Fruit fly (Drosophila melanogaster) whole organism, embryonic: ENCODE measurements around the gene Prim2.

Experiments used
- Adf1 ChIP-seq: fragments of 200-800 bp; sonication (Bioruptor generic); IDR thresholded peaks from 2 replicates; pipeline ENCODE4 v1.3.6; 2022; ENCODE audit warnings: missing biosample characterization, missing genetic modification characterization
- B-H2 ChIP-seq: fragments of 200-800 bp; sonication (Bioruptor generic); optimal IDR thresholded peaks from 2 replicates; lab custom pipeline; 2018; ENCODE audit warnings: missing biosample characterization, mild to moderate bottlenecking, missing genetic modification characterization
- CG10147 ChIP-seq: fragments of 200-800 bp; sonication (Bioruptor generic); optimal IDR thresholded peaks from 2 replicates; lab custom pipeline; 2019; ENCODE audit warnings: missing biosample characterization, mild to moderate bottlenecking, missing genetic modification characterization, moderate library complexity
- CG10979 ChIP-seq: fragments of 200-800 bp; sonication (Bioruptor generic); optimal IDR thresholded peaks from 2 replicates; lab custom pipeline; 2018; ENCODE audit warnings: missing biosample characterization, mild to moderate bottlenecking, missing genetic modification characterization, moderate library complexity
- CG11398 ChIP-seq: fragments of 200-800 bp; sonication (Bioruptor generic); optimal IDR thresholded peaks from 2 replicates; lab custom pipeline; 2016; ENCODE audit warnings: missing biosample characterization, missing genetic modification characterization
- CG12219 ChIP-seq: fragments of 200-800 bp; sonication (Bioruptor generic); optimal IDR thresholded peaks from 3 replicates; lab custom pipeline; 2018; ENCODE audit warnings: missing biosample characterization, mild to moderate bottlenecking, missing genetic modification characterization
- CG1233 ChIP-seq: fragments of 200-800 bp; sonication (Bioruptor generic); optimal IDR thresholded peaks from 4 replicates; lab custom pipeline; 2018; ENCODE audit warnings: missing biosample characterization, mild to moderate bottlenecking, missing genetic modification characterization
- CG13123 ChIP-seq: fragments of 200-800 bp; sonication (Bioruptor generic); optimal IDR thresholded peaks from 2 replicates; lab custom pipeline; 2016; ENCODE audit warnings: missing biosample characterization, missing genetic modification characterization
- CG15601 ChIP-seq: fragments of 200-800 bp; sonication (Bioruptor generic); optimal IDR thresholded peaks from 3 replicates; lab custom pipeline; 2019; ENCODE audit warnings: missing biosample characterization, mild to moderate bottlenecking, missing genetic modification characterization, moderate library complexity
- CG16863 ChIP-seq: fragments of 200-800 bp; sonication (Bioruptor generic); optimal IDR thresholded peaks from 3 replicates; lab custom pipeline; 2016; ENCODE audit warnings: missing biosample characterization, missing genetic modification characterization
- CG2712 ChIP-seq: fragments of 200-800 bp; optimal IDR thresholded peaks from 3 replicates; lab custom pipeline; 2019; ENCODE audit warnings: missing biosample characterization, mild to moderate bottlenecking, missing genetic modification characterization, moderate library complexity
- CG3281 ChIP-seq: fragments of 200-800 bp; sonication (Bioruptor generic); optimal IDR thresholded peaks from 3 replicates; lab custom pipeline; 2017; ENCODE audit warnings: missing biosample characterization, mild to moderate bottlenecking, missing genetic modification characterization
- CG34224 ChIP-seq: fragments of 200-800 bp; sonication (Bioruptor generic); IDR thresholded peaks from 3 replicates; pipeline ENCODE4 v1.3.6; 2022; ENCODE audit warnings: missing biosample characterization, missing genetic modification characterization; ENCODE audit not compliant: partially characterized antibody
- CG3838 ChIP-seq: fragments of 200-800 bp; sonication (Bioruptor generic); optimal IDR thresholded peaks from 3 replicates; lab custom pipeline; 2016; ENCODE audit warnings: missing biosample characterization, missing genetic modification characterization
- CG4424 ChIP-seq: fragments of 200-800 bp; sonication (Bioruptor generic); optimal IDR thresholded peaks from 3 replicates; lab custom pipeline; 2016; ENCODE audit warnings: missing biosample characterization, missing genetic modification characterization
- CG4617 ChIP-seq: fragments of 200-800 bp; sonication (Bioruptor generic); optimal IDR thresholded peaks from 3 replicates; lab custom pipeline; 2016; ENCODE audit warnings: missing biosample characterization, missing genetic modification characterization, borderline replicate concordance
- CG6854 ChIP-seq: fragments of 200-800 bp; sonication (Bioruptor generic); optimal IDR thresholded peaks from 3 replicates; lab custom pipeline; 2017; ENCODE audit warnings: missing biosample characterization, mild to moderate bottlenecking, missing genetic modification characterization
- Camta ChIP-seq: fragments of 200-800 bp; sonication (Bioruptor generic); optimal IDR thresholded peaks from 2 replicates; lab custom pipeline; 2016; ENCODE audit warnings: missing biosample characterization, missing genetic modification characterization
- CkIIα-i1 ChIP-seq: fragments of 200-800 bp; sonication (Bioruptor generic); IDR thresholded peaks from 2 replicates; pipeline ENCODE4 v1.3.6; 2022; ENCODE audit warnings: missing biosample characterization, missing genetic modification characterization
- CrebB ChIP-seq: fragments of 200-800 bp; sonication (Bioruptor generic); optimal IDR thresholded peaks from 3 replicates; lab custom pipeline; 2018; ENCODE audit warnings: missing biosample characterization, mild to moderate bottlenecking, missing genetic modification characterization
- Dek ChIP-seq: fragments of 200-800 bp; sonication (Bioruptor generic); optimal IDR thresholded peaks from 3 replicates; lab custom pipeline; 2019; ENCODE audit warnings: missing biosample characterization, mild to moderate bottlenecking, missing genetic modification characterization, moderate library complexity
- E2f2 ChIP-seq: fragments of 200-800 bp; sonication (Bioruptor generic); IDR thresholded peaks from 2 replicates; pipeline ENCODE4 v1.3.6; 2022; ENCODE audit warnings: missing biosample characterization, missing genetic modification characterization
- Hand ChIP-seq: fragments of 200-800 bp; sonication (Bioruptor generic); optimal IDR thresholded peaks from 2 replicates; lab custom pipeline; 2017; ENCODE audit warnings: mild to moderate bottlenecking, missing biosample characterization, missing genetic modification reagents, missing genetic modification characterization
- Hmx ChIP-seq: fragments of 200-800 bp; sonication (Bioruptor generic); optimal IDR thresholded peaks from 2 replicates; lab custom pipeline; 2016; ENCODE audit warnings: missing biosample characterization, missing genetic modification characterization
- Mes4 ChIP-seq: fragments of 200-800 bp; sonication (Bioruptor generic); optimal IDR thresholded peaks from 2 replicates; lab custom pipeline; 2016; ENCODE audit warnings: missing biosample characterization, missing genetic modification characterization
- NC2β ChIP-seq: fragments of 200-800 bp; sonication (Bioruptor generic); optimal IDR thresholded peaks from 2 replicates; lab custom pipeline; 2016; ENCODE audit warnings: missing biosample characterization, missing genetic modification characterization
- NK7.1 ChIP-seq: fragments of 200-800 bp; sonication (Bioruptor generic); optimal IDR thresholded peaks from 3 replicates; lab custom pipeline; 2016; ENCODE audit warnings: missing biosample characterization, missing genetic modification characterization
- Nf-YC ChIP-seq: fragments of 200-800 bp; optimal IDR thresholded peaks from 3 replicates; lab custom pipeline; 2019; ENCODE audit warnings: missing biosample characterization, mild to moderate bottlenecking, missing genetic modification characterization, moderate library complexity
- Sox100B ChIP-seq: fragments of 200-800 bp; sonication (Bioruptor generic); optimal IDR thresholded peaks from 3 replicates; lab custom pipeline; 2018; ENCODE audit warnings: missing biosample characterization, mild to moderate bottlenecking, missing genetic modification characterization
- Trl ChIP-seq, 3 experiments: fragments of >200 bp in 2 of 3; fragments of 200-800 bp in 1 of 3; sonication (Bioruptor generic) in 1 of 3; optimal IDR thresholded peaks; 2 replicates in 1 of 3; 3 replicates in 2 of 3; lab custom pipeline; 2016 to 2017; ENCODE audit warnings: missing biosample characterization in 1 of 3, missing genetic modification characterization in 1 of 3
- al ChIP-seq: fragments of 200-800 bp; sonication (Bioruptor generic); IDR thresholded peaks from 2 replicates; pipeline ENCODE4 v1.3.6; 2022; ENCODE audit warnings: missing biosample characterization, missing genetic modification characterization
- aop ChIP-seq: fragments of 200-800 bp; sonication (Bioruptor generic); IDR thresholded peaks from 2 replicates; pipeline ENCODE4 v1.3.6; 2022; ENCODE audit warnings: missing biosample characterization, missing genetic modification characterization
- chm ChIP-seq: fragments of 200-800 bp; sonication (Bioruptor generic); IDR thresholded peaks from 2 replicates; pipeline ENCODE4 v1.3.6; 2022; ENCODE audit warnings: missing biosample characterization, missing genetic modification characterization
- dm ChIP-seq: fragments of 200-800 bp; sonication (Bioruptor generic); optimal IDR thresholded peaks from 3 replicates; lab custom pipeline; 2016; ENCODE audit warnings: missing biosample characterization, missing genetic modification characterization
- fd3F ChIP-seq: fragments of 200-800 bp; sonication (Bioruptor generic); optimal IDR thresholded peaks from 2 replicates; lab custom pipeline; 2018; ENCODE audit warnings: missing biosample characterization, mild to moderate bottlenecking, missing genetic modification characterization, moderate library complexity
- gcm ChIP-seq: fragments of 200-800 bp; sonication (Bioruptor generic); optimal IDR thresholded peaks from 2 replicates; lab custom pipeline; 2019; ENCODE audit warnings: missing biosample characterization, mild to moderate bottlenecking, missing genetic modification characterization, moderate library complexity
- gsb ChIP-seq: fragments of 200-800 bp; sonication (Bioruptor generic); IDR thresholded peaks from 2 replicates; pipeline ENCODE4 v1.3.6; 2022; ENCODE audit warnings: missing biosample characterization, missing genetic modification characterization
- ham ChIP-seq: fragments of 200-800 bp; sonication (Bioruptor generic); IDR thresholded peaks from 2 replicates; pipeline ENCODE4 v1.3.6; 2022; ENCODE audit warnings: missing biosample characterization, missing genetic modification characterization
- kah ChIP-seq: fragments of 200-800 bp; sonication (Bioruptor generic); optimal IDR thresholded peaks from 2 replicates; lab custom pipeline; 2018; ENCODE audit warnings: missing biosample characterization, mild to moderate bottlenecking, missing genetic modification characterization
- mam ChIP-seq: fragments of 200-800 bp; sonication (Bioruptor generic); optimal IDR thresholded peaks from 3 replicates; lab custom pipeline; 2016; ENCODE audit warnings: missing biosample characterization, missing genetic modification characterization
- repo ChIP-seq: fragments of 200-800 bp; sonication (Bioruptor generic); optimal IDR thresholded peaks from 2 replicates; lab custom pipeline; 2016; ENCODE audit warnings: missing biosample characterization, missing genetic modification characterization
- tup ChIP-seq: fragments of 200-800 bp; sonication (Bioruptor generic); optimal IDR thresholded peaks from 2 replicates; lab custom pipeline; 2016; ENCODE audit warnings: missing biosample characterization, mild to moderate bottlenecking, missing genetic modification characterization, moderate library complexity
- unc-4 ChIP-seq: fragments of 200-800 bp; sonication (Bioruptor generic); IDR thresholded peaks from 2 replicates; pipeline ENCODE4 v1.3.6; 2022; ENCODE audit warnings: missing biosample characterization, missing genetic modification characterization; ENCODE audit not compliant: partially characterized antibody
- wek ChIP-seq: fragments of 200-800 bp; sonication (Bioruptor generic); optimal IDR thresholded peaks from 3 replicates; lab custom pipeline; 2018; ENCODE audit warnings: missing biosample characterization, mild to moderate bottlenecking, missing genetic modification characterization, moderate library complexity
- zen2 ChIP-seq: fragments of 200-800 bp; sonication (Bioruptor generic); IDR thresholded peaks from 3 replicates; pipeline ENCODE4 v1.3.6; 2022; ENCODE audit warnings: missing biosample characterization, missing genetic modification characterization; ENCODE audit not compliant: partially characterized antibody

The Prim2 gene

dm6 chr3L:20347762-20348580, 13.4 kb downstream of the Prim2 start, which contains the start of the genes Rbbp5 and eRF1 (continued):
- no peak for TF ChIP-seq tup (GFP tag; lab: Kevin White, UChicago)
- TF ChIP-seq NK7.1 (GFP tag; lab: Kevin White, UChicago): no peak
- no peak for TF ChIP-seq CG6854 (GFP tag; lab: Kevin White, UChicago)
- peak; percentile 11 for TF ChIP-seq Hmx (GFP tag; lab: Kevin White, UChicago)
- peak; percentile 82 for TF ChIP-seq al (GFP tag; lab: Robert Waterston, UW)
- TF ChIP-seq chm: peak; percentile 61
- peak; percentile 85 for TF ChIP-seq CG2712 (tag; lab: Kevin White, UChicago)
- peak; percentile 57 for TF ChIP-seq fd3F
- TF ChIP-seq CG34224: peak; percentile 85
- peak; percentile 24; the same call in 1 of the 2 replicates for TF ChIP-seq E2f2 (GFP tag; lab: Robert Waterston, UW)
- no peak for TF ChIP-seq Adf1 (GFP tag; lab: Robert Waterston, UW)
- no peak for TF ChIP-seq Trl (optimal IDR thresholded peaks at IDR 0.05; lab: Kevin White, UChicago)
- peak; percentile 57 for TF ChIP-seq Trl (GFP tag; optimal IDR thresholded peaks at IDR 0.05; lab: Kevin White, UChicago)
- TF ChIP-seq CG15601 (tag; lab: Kevin White, UChicago): peak; percentile 59
- TF ChIP-seq wek (GFP tag; lab: Kevin White, UChicago): no peak
- no peak; the same call in 1 of the 2 replicates for TF ChIP-seq gsb (GFP tag; lab: Robert Waterston, UW)
- TF ChIP-seq aop: no peak
- peak; percentile 75 for TF ChIP-seq Nf-YC (tag; lab: Kevin White, UChicago)
- no peak for TF ChIP-seq Sox100B
- TF ChIP-seq CG4617 (GFP tag; lab: Kevin White, UChicago): peak; percentile 83
- no peak for TF ChIP-seq CkIIα-i1 (GFP tag; lab: Robert Waterston, UW)
- peak; percentile 61 for TF ChIP-seq CG1233
- peak; percentile 72 for TF ChIP-seq Dek
- TF ChIP-seq CG3838 (GFP tag; lab: Kevin White, UChicago): peak; percentile 29
- peak; percentile 81 for TF ChIP-seq mam (GFP tag; lab: Kevin White, UChicago)
- peak; percentile 69 for TF ChIP-seq CG10147
- no peak for TF ChIP-seq CrebB (tag; lab: Kevin White, UChicago)
- TF ChIP-seq CG11398: no peak
- peak; percentile 5 for TF ChIP-seq Hand (GFP tag; lab: Kevin White, UChicago)
- peak; percentile 32 for TF ChIP-seq CG16863
- TF ChIP-seq zen2 (GFP tag; lab: Robert Waterston, UW): peak; percentile 80
- peak; percentile 63 for TF ChIP-seq CG10979 (tag; lab: Kevin White, UChicago)
- no peak for TF ChIP-seq kah (GFP tag; lab: Kevin White, UChicago)
- peak; percentile 77 for TF ChIP-seq CG4424 (GFP tag; lab: Kevin White, UChicago)
- peak; percentile 47; the same call in 1 of the 2 replicates for TF ChIP-seq ham (GFP tag; lab: Robert Waterston, UW)
- peak; percentile 30 for TF ChIP-seq Camta (GFP tag; lab: Kevin White, UChicago)
- peak; percentile 83 for TF ChIP-seq unc-4
- TF ChIP-seq CG3281 (GFP tag; lab: Kevin White, UChicago): peak; percentile 30
- TF ChIP-seq repo (GFP tag; lab: Kevin White, UChicago): no peak
- TF ChIP-seq CG12219 (GFP tag; lab: Kevin White, UChicago): no peak
- no peak for TF ChIP-seq NC2β (GFP tag; lab: Kevin White, UChicago)
- TF ChIP-seq B-H2 (GFP tag; lab: Kevin White, UChicago): peak; percentile 75
- TF ChIP-seq dm (GFP tag; lab: Kevin White, UChicago): peak; percentile 77
- TF ChIP-seq gcm: no peak
- peak; percentile 71 for TF ChIP-seq CG13123
- peak; percentile 40 for TF ChIP-seq Mes4 (GFP tag; lab: Kevin White, UChicago)
